Fruit fly (Drosophila melanogaster) whole organism, embryonic: ENCODE results near the gene CG34417.

Experiments
- Abd-B ChIP-seq: fragments of 200-800 bp; sonication (Bioruptor generic); optimal IDR thresholded peaks from 2 replicates; lab custom pipeline; 2018; ENCODE audit warnings: missing biosample characterization, mild to moderate bottlenecking, missing genetic modification characterization, moderate library complexity
- Ada2b ChIP-seq: fragments of 200-800 bp; sonication (Bioruptor generic); IDR thresholded peaks from 2 replicates; pipeline ENCODE4 v1.3.6; 2022; ENCODE audit warnings: missing biosample characterization, missing genetic modification characterization
- CG12155 ChIP-seq: fragments of 200-800 bp; sonication (Bioruptor generic); optimal IDR thresholded peaks from 3 replicates; lab custom pipeline; 2016; ENCODE audit warnings: missing biosample characterization, missing genetic modification characterization
- CG13624 ChIP-seq: fragments of 200-800 bp; sonication (Bioruptor generic); optimal IDR thresholded peaks from 2 replicates; lab custom pipeline; 2016; ENCODE audit warnings: missing biosample characterization, missing genetic modification characterization
- CG14050 ChIP-seq: fragments of 200-800 bp; sonication (Bioruptor generic); IDR thresholded peaks from 3 replicates; pipeline ENCODE4 v1.3.6; 2022; ENCODE audit warnings: missing biosample characterization, missing genetic modification characterization
- CG14441 ChIP-seq: fragments of 200-800 bp; sonication (Bioruptor generic); IDR thresholded peaks from 2 replicates; pipeline ENCODE4 v1.3.6; 2022; ENCODE audit warnings: missing biosample characterization, missing genetic modification characterization
- CG15269 ChIP-seq: fragments of 200-800 bp; sonication (Bioruptor generic); optimal IDR thresholded peaks from 2 replicates; lab custom pipeline; 2018; ENCODE audit warnings: missing biosample characterization, mild to moderate bottlenecking, missing genetic modification characterization, moderate library complexity
- CG16779 ChIP-seq: fragments of 200-800 bp; sonication (Bioruptor generic); IDR thresholded peaks from 2 replicates; pipeline ENCODE4 v1.3.6; 2022; ENCODE audit warnings: missing biosample characterization, missing genetic modification characterization
- CG17829 ChIP-seq: fragments of 200-800 bp; optimal IDR thresholded peaks from 2 replicates; lab custom pipeline; 2019; ENCODE audit warnings: missing biosample characterization, mild to moderate bottlenecking, missing genetic modification characterization, moderate library complexity
- CG2116 ChIP-seq: fragments of 200-800 bp; sonication (Bioruptor generic); optimal IDR thresholded peaks from 3 replicates; lab custom pipeline; 2018; ENCODE audit warnings: missing biosample characterization, mild to moderate bottlenecking, missing genetic modification characterization
- CG2120 ChIP-seq: fragments of 200-800 bp; sonication (Bioruptor generic); optimal IDR thresholded peaks from 3 replicates; lab custom pipeline; 2016; ENCODE audit warnings: missing biosample characterization, missing genetic modification characterization
- CG2129 ChIP-seq: fragments of 200-800 bp; sonication (Bioruptor generic); IDR thresholded peaks from 2 replicates; pipeline ENCODE4 v1.3.6; 2022; ENCODE audit warnings: missing biosample characterization, missing genetic modification characterization; ENCODE audit not compliant: partially characterized antibody
- CG2199 ChIP-seq: fragments of 200-800 bp; sonication (Bioruptor generic); IDR thresholded peaks from 3 replicates; pipeline ENCODE4 v1.3.6; 2022; ENCODE audit warnings: missing biosample characterization, missing genetic modification characterization
- CG2712 ChIP-seq: fragments of 200-800 bp; optimal IDR thresholded peaks from 3 replicates; lab custom pipeline; 2019; ENCODE audit warnings: missing biosample characterization, mild to moderate bottlenecking, missing genetic modification characterization, moderate library complexity
- CG2889 ChIP-seq: fragments of 200-800 bp; sonication (Bioruptor generic); IDR thresholded peaks from 3 replicates; pipeline ENCODE4 v1.3.6; 2022; ENCODE audit warnings: missing biosample characterization, missing genetic modification characterization
- CG3163 ChIP-seq: fragments of 200-800 bp; sonication (Bioruptor generic); optimal IDR thresholded peaks from 3 replicates; lab custom pipeline; 2016; ENCODE audit warnings: missing biosample characterization, missing genetic modification characterization
- CG4617 ChIP-seq: fragments of 200-800 bp; sonication (Bioruptor generic); optimal IDR thresholded peaks from 3 replicates; lab custom pipeline; 2016; ENCODE audit warnings: missing biosample characterization, missing genetic modification characterization, borderline replicate concordance
- CG5180 ChIP-seq: fragments of 200-800 bp; sonication (Bioruptor generic); optimal IDR thresholded peaks from 3 replicates; lab custom pipeline; 2017; ENCODE audit warnings: missing biosample characterization, missing genetic modification characterization, mild to moderate bottlenecking, moderate library complexity, missing genetic modification reagents
- CG7745 ChIP-seq: fragments of 200-800 bp; sonication (Bioruptor generic); optimal IDR thresholded peaks from 2 replicates; lab custom pipeline; 2018; ENCODE audit warnings: missing biosample characterization, mild to moderate bottlenecking, missing genetic modification characterization, moderate library complexity
- CG9609 ChIP-seq: fragments of 200-800 bp; sonication (Bioruptor generic); optimal IDR thresholded peaks from 3 replicates; lab custom pipeline; 2016; ENCODE audit warnings: missing biosample characterization, missing genetic modification characterization
- CG9876 ChIP-seq: fragments of 200-800 bp; sonication (Bioruptor generic); optimal IDR thresholded peaks from 2 replicates; lab custom pipeline; 2016; ENCODE audit warnings: missing biosample characterization, missing genetic modification characterization
- Doc3 ChIP-seq: fragments of 200-800 bp; sonication (Bioruptor generic); IDR thresholded peaks from 3 replicates; pipeline ENCODE4 v1.3.6; 2022; ENCODE audit warnings: missing biosample characterization, missing genetic modification characterization; ENCODE audit not compliant: partially characterized antibody
- Fer3 ChIP-seq: fragments of 200-800 bp; sonication (Bioruptor generic); optimal IDR thresholded peaks from 2 replicates; lab custom pipeline; 2018; ENCODE audit warnings: missing biosample characterization, mild to moderate bottlenecking, missing genetic modification characterization, moderate library complexity
- Hr39 ChIP-seq: fragments of >200 bp; optimal IDR thresholded peaks from 2 replicates; lab custom pipeline; 2017
- MTF-1 ChIP-seq: fragments of 200-800 bp; sonication (Bioruptor generic); optimal IDR thresholded peaks from 2 replicates; lab custom pipeline; 2018; ENCODE audit warnings: missing biosample characterization, mild to moderate bottlenecking, missing genetic modification characterization, borderline replicate concordance
- Mrtf ChIP-seq: fragments of 200-800 bp; sonication (Bioruptor generic); IDR thresholded peaks from 3 replicates; pipeline ENCODE4 v1.3.6; 2022; ENCODE audit warnings: missing biosample characterization, missing genetic modification characterization
- Nf-YB ChIP-seq: fragments of 200-800 bp; sonication (Bioruptor generic); optimal IDR thresholded peaks from 3 replicates; lab custom pipeline; 2019; ENCODE audit warnings: missing biosample characterization, mild to moderate bottlenecking, missing genetic modification characterization, moderate library complexity
- NfI ChIP-seq: fragments of 200-800 bp; sonication (Bioruptor generic); optimal IDR thresholded peaks from 3 replicates; lab custom pipeline; 2018; ENCODE audit warnings: missing biosample characterization, mild to moderate bottlenecking, missing genetic modification characterization, moderate library complexity
- Ptx1 ChIP-seq: fragments of 200-800 bp; sonication (Bioruptor generic); IDR thresholded peaks from 2 replicates; pipeline ENCODE4 v1.3.6; 2022; ENCODE audit warnings: missing biosample characterization, missing genetic modification characterization
- Sin3A ChIP-seq: fragments of >200 bp; optimal IDR thresholded peaks from 2 replicates; lab custom pipeline; 2018
- Six4 ChIP-seq: fragments of 200-800 bp; sonication (Bioruptor generic); optimal IDR thresholded peaks from 2 replicates; lab custom pipeline; 2016; ENCODE audit warnings: missing biosample characterization, missing genetic modification characterization
- Xbp1 ChIP-seq: fragments of 200-800 bp; sonication (Bioruptor generic); optimal IDR thresholded peaks from 3 replicates; lab custom pipeline; 2016; ENCODE audit warnings: missing biosample characterization, mild to moderate bottlenecking, missing genetic modification characterization
- Xrp1 ChIP-seq: fragments of 200-800 bp; sonication (Bioruptor generic); IDR thresholded peaks from 2 replicates; pipeline ENCODE4 v1.3.6; 2022; ENCODE audit warnings: missing biosample characterization, missing genetic modification characterization
- chif ChIP-seq, 2 experiments: fragments of 200-800 bp; sonication (Bioruptor generic); optimal IDR thresholded peaks; 3 replicates each; lab custom pipeline; 2016; ENCODE audit warnings: missing biosample characterization in 2 of 2, missing genetic modification characterization in 2 of 2
- crol ChIP-seq: fragments of 200-800 bp; sonication (Bioruptor generic); IDR thresholded peaks from 2 replicates; pipeline ENCODE4 v1.3.6; 2022; ENCODE audit warnings: missing biosample characterization, missing genetic modification characterization
- dati ChIP-seq: fragments of 200-800 bp; sonication (Bioruptor generic); IDR thresholded peaks from 2 replicates; pipeline ENCODE4 v1.3.6; 2022; ENCODE audit warnings: missing biosample characterization, missing genetic modification characterization
- en ChIP-seq: fragments of 200-800 bp; sonication (Bioruptor generic); optimal IDR thresholded peaks from 2 replicates; lab custom pipeline; 2016; ENCODE audit warnings: missing biosample characterization, missing genetic modification characterization
- fd96Cb ChIP-seq: fragments of 200-800 bp; sonication (Bioruptor generic); optimal IDR thresholded peaks from 2 replicates; lab custom pipeline; 2018; ENCODE audit warnings: missing biosample characterization, mild to moderate bottlenecking, missing genetic modification characterization, moderate library complexity
- ham ChIP-seq: fragments of 200-800 bp; sonication (Bioruptor generic); IDR thresholded peaks from 2 replicates; pipeline ENCODE4 v1.3.6; 2022; ENCODE audit warnings: missing biosample characterization, missing genetic modification characterization
- her ChIP-seq: fragments of 200-800 bp; sonication (Bioruptor generic); optimal IDR thresholded peaks from 2 replicates; lab custom pipeline; 2016; ENCODE audit warnings: missing biosample characterization, missing genetic modification characterization
- ind ChIP-seq: fragments of 200-800 bp; sonication (Bioruptor generic); optimal IDR thresholded peaks from 3 replicates; lab custom pipeline; 2016; ENCODE audit warnings: missing biosample characterization, missing genetic modification characterization
- lilli ChIP-seq: fragments of 200-800 bp; sonication (Bioruptor generic); optimal IDR thresholded peaks from 3 replicates; lab custom pipeline; 2016; ENCODE audit warnings: missing biosample characterization, missing genetic modification characterization
- nmo ChIP-seq: fragments of 200-800 bp; sonication (Bioruptor generic); optimal IDR thresholded peaks from 2 replicates; lab custom pipeline; 2018; ENCODE audit warnings: missing biosample characterization, mild to moderate bottlenecking, missing genetic modification characterization, moderate library complexity
- onecut ChIP-seq: fragments of 200-800 bp; sonication (Bioruptor generic); IDR thresholded peaks from 2 replicates; pipeline ENCODE4 v1.3.6; 2022; ENCODE audit warnings: missing biosample characterization, missing genetic modification characterization
- otp ChIP-seq: fragments of 200-800 bp; sonication (Bioruptor generic); IDR thresholded peaks from 3 replicates; pipeline ENCODE4, ENCODE4 v1.3.6; 2022; ENCODE audit warnings: missing biosample characterization, missing genetic modification characterization
- schlank ChIP-seq: fragments of 200-800 bp; sonication (Bioruptor generic); optimal IDR thresholded peaks from 2 replicates; lab custom pipeline; 2018; ENCODE audit warnings: missing biosample characterization, mild to moderate bottlenecking, missing genetic modification characterization
- seq ChIP-seq: fragments of 200-800 bp; sonication (Bioruptor generic); IDR thresholded peaks from 2 replicates; pipeline ENCODE4 v1.3.6; 2022; ENCODE audit warnings: missing biosample characterization, missing genetic modification characterization
- sob ChIP-seq: fragments of 200-800 bp; sonication (Bioruptor generic); IDR thresholded peaks from 2 replicates; pipeline ENCODE4 v1.3.6; 2022; ENCODE audit warnings: missing biosample characterization, missing genetic modification characterization
- sug ChIP-seq: fragments of 200-800 bp; optimal IDR thresholded peaks from 2 replicates; lab custom pipeline; 2019; ENCODE audit warnings: missing biosample characterization, mild to moderate bottlenecking, missing genetic modification characterization, moderate library complexity
- tll ChIP-seq, 2 experiments: fragments of 200-800 bp in 1 of 2; fragments of >200 bp in 1 of 2; sonication (Bioruptor generic) in 1 of 2; optimal IDR thresholded peaks; 2 replicates each; lab custom pipeline; 2017 to 2019; ENCODE audit warnings: missing biosample characterization in 2 of 2, missing genetic modification characterization in 2 of 2, mild to moderate bottlenecking in 1 of 2, moderate library complexity in 1 of 2
- unpg ChIP-seq: fragments of 200-800 bp; sonication (Bioruptor generic); optimal IDR thresholded peaks from 3 replicates; lab custom pipeline; 2018; ENCODE audit warnings: missing biosample characterization, mild to moderate bottlenecking, missing genetic modification characterization, moderate library complexity
- vvl ChIP-seq: fragments of 200-800 bp; sonication (Bioruptor generic); IDR thresholded peaks from 2 replicates; pipeline ENCODE4 v1.3.6; 2022; ENCODE audit warnings: missing biosample characterization, missing genetic modification characterization

Gene CG34417

DNA sequence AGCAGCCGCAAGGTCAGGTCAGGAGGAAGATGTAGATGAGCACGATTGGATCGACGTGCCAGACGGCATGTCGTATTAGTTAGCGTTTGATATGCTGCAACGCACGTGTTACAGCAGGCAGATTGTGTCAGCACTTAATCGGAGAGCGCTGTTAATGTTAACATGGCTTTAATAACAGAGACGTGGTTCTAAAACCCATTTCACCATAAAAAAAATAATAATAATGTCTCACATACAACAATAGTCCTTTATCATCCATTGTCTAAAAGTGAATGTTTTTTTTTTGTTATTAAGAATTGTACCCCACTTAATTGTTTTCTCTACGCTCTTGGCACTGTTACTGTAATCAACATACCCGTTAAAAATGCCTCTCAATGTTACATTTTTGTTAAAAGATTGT lies 58.7 kb downstream of the CG34417 start (continued):
- no peak for TF ChIP-seq crol (GFP tag; lab: Robert Waterston, UW)
- peak; percentile 96 for TF ChIP-seq otp (GFP tag; lab: Robert Waterston, UW)
- no peak for TF ChIP-seq unpg
- TF ChIP-seq sob (GFP tag; lab: Robert Waterston, UW) = peak; percentile 98
- peak; percentile 97 for TF ChIP-seq Mrtf (GFP tag; lab: Robert Waterston, UW)
- TF ChIP-seq ham (GFP tag; lab: Robert Waterston, UW) = no peak
- peak; percentile 76 for TF ChIP-seq her (GFP tag; lab: Kevin White, UChicago)
- TF ChIP-seq CG3163 (GFP tag; lab: Kevin White, UChicago) = peak; percentile 26
- TF ChIP-seq Xrp1 (GFP tag; lab: Robert Waterston, UW) = peak; percentile 95
- no peak for TF ChIP-seq CG9609
- no peak for TF ChIP-seq CG15269 (tag; lab: Kevin White, UChicago)
- TF ChIP-seq vvl (GFP tag; lab: Robert Waterston, UW) = peak; percentile 99
- peak; percentile 94 for TF ChIP-seq dati (GFP tag; lab: Robert Waterston, UW)
- TF ChIP-seq NfI (GFP tag; lab: Kevin White, UChicago) = no peak
- peak; percentile 98 for TF ChIP-seq CG14441 (GFP tag; lab: Robert Waterston, UW)
- no peak for TF ChIP-seq Nf-YB
- peak; percentile 90 for TF ChIP-seq onecut
- peak; percentile 54 for TF ChIP-seq CG5180 (GFP tag; lab: Kevin White, UChicago)
- TF ChIP-seq en = peak; percentile 75
- no peak for TF ChIP-seq CG2120 (GFP tag; lab: Kevin White, UChicago)
- no peak for TF ChIP-seq schlank (tag; lab: Kevin White, UChicago)
- no peak for TF ChIP-seq Xbp1 (GFP tag; lab: Kevin White, UChicago)
- peak; percentile 73 for TF ChIP-seq Abd-B (GFP tag; lab: Kevin White, UChicago)
- TF ChIP-seq Six4 (GFP tag; lab: Kevin White, UChicago) = peak; percentile 83
- peak; percentile 92 for TF ChIP-seq ind (GFP tag; lab: Kevin White, UChicago)
- TF ChIP-seq fd96Cb (tag; lab: Kevin White, UChicago) = peak; percentile 90
- TF ChIP-seq Ptx1 (GFP tag; lab: Robert Waterston, UW) = peak; percentile 99
- TF ChIP-seq CG2199 (GFP tag; lab: Robert Waterston, UW) = peak; percentile 96
- peak; percentile 91 for TF ChIP-seq CG16779 (GFP tag; lab: Robert Waterston, UW)
- no peak for TF ChIP-seq CG9876 (GFP tag; lab: Kevin White, UChicago)
- TF ChIP-seq Hr39 = no peak
- TF ChIP-seq Fer3 (tag; lab: Kevin White, UChicago) = peak; percentile 95
- no peak for TF ChIP-seq Sin3A (lab: Kevin White, UChicago)
- TF ChIP-seq CG13624 (GFP tag; lab: Kevin White, UChicago) = peak; percentile 91
- peak; percentile 98 for TF ChIP-seq Ada2b
- peak; percentile 95 for TF ChIP-seq lilli
- no peak for TF ChIP-seq CG14050
- TF ChIP-seq MTF-1 = peak; percentile 74
- TF ChIP-seq CG4617 = peak; percentile 29
- TF ChIP-seq CG17829 (tag; lab: Kevin White, UChicago) = peak; percentile 60
- no peak for TF ChIP-seq Doc3
- TF ChIP-seq seq (GFP tag; lab: Robert Waterston, UW) = no peak
- TF ChIP-seq chif (GFP tag; optimal IDR thresholded peaks at IDR 0.05; lab: Kevin White, UChicago) = peak in 1 of 2 experiments; percentile 39
- TF ChIP-seq tll (GFP tag; optimal IDR thresholded peaks at IDR 0.05; lab: Kevin White, UChicago) = no peak
- peak; percentile 87 for TF ChIP-seq nmo (GFP tag; lab: Kevin White, UChicago)
- TF ChIP-seq sug (tag; lab: Kevin White, UChicago) = peak; percentile 26
- no peak for TF ChIP-seq CG2129 (GFP tag; lab: Robert Waterston, UW)
- no peak for TF ChIP-seq CG2116 (GFP tag; lab: Kevin White, UChicago)
- peak; percentile 82 for TF ChIP-seq CG2712 (tag; lab: Kevin White, UChicago)
- no peak for TF ChIP-seq CG2889 (GFP tag; lab: Robert Waterston, UW)
- TF ChIP-seq CG7745 (tag; lab: Kevin White, UChicago) = no peak
- TF ChIP-seq CG12155 (GFP tag; lab: Kevin White, UChicago) = peak; percentile 91
